Worm (Caenorhabditis elegans): ENCODE measurements around the gene C06H5.14.

DNA sequence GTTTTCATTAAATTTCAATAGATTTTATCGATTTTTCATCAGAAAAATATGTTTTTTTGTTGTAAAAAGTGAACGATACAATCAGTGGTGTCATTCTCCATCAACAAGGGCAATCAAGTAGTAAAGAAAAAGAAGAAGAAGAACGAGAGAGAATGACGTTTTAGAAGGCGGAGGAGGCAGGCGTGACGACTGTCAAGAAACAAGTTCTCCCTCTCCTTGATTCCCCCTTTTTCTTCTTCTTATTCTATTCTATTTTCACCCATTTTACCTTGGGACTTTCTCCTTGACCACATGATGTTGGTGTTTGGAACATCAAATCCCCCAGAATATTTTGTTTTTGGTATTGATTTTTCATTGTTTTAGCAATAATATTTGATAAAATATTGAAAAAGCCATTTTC lies 1.8 kb downstream of the C06H5.14 start:
- TF ChIP-seq ref-1 (GFP tag; conservative IDR thresholded peaks at IDR 0.05) (no peak), T22C8.4 (GFP tag; IDR thresholded peaks at IDR 0.05) (no peak), ztf-23 (GFP tag; IDR thresholded peaks at IDR 0.05) (no peak), med-1 (GFP tag; optimal IDR thresholded peaks at IDR 0.05; ENCODE audit: insufficient read depth) (no peak)

Measured in whole organism, midembryonic.